Fruit fly (Drosophila melanogaster) whole organism, embryonic: ENCODE data around the gene CG31633.

Experiments used
- BEAF-32 ChIP-seq: fragments of 200-800 bp; sonication (Bioruptor generic); optimal IDR thresholded peaks from 3 replicates; lab custom pipeline; 2017; ENCODE audit warnings: missing biosample characterization, missing genetic modification characterization, mild to moderate bottlenecking, moderate library complexity, missing genetic modification reagents
- Bdp1 ChIP-seq: fragments of 200-800 bp; sonication (Bioruptor generic); optimal IDR thresholded peaks from 3 replicates; lab custom pipeline; 2016; ENCODE audit warnings: missing biosample characterization, missing genetic modification characterization
- CG10565 ChIP-seq: fragments of 200-800 bp; sonication (Bioruptor generic); optimal IDR thresholded peaks from 3 replicates; lab custom pipeline; 2016; ENCODE audit warnings: missing biosample characterization, mild to moderate bottlenecking, missing genetic modification characterization
- CG11723 ChIP-seq: fragments of 200-800 bp; sonication (Bioruptor generic); optimal IDR thresholded peaks from 2 replicates; lab custom pipeline; 2017; ENCODE audit warnings: missing biosample characterization, mild to moderate bottlenecking, missing genetic modification characterization
- CG12219 ChIP-seq: fragments of 200-800 bp; sonication (Bioruptor generic); optimal IDR thresholded peaks from 3 replicates; lab custom pipeline; 2018; ENCODE audit warnings: missing biosample characterization, mild to moderate bottlenecking, missing genetic modification characterization
- CG12659 ChIP-seq: fragments of 200-800 bp; sonication (Bioruptor generic); optimal IDR thresholded peaks from 3 replicates; lab custom pipeline; 2017; ENCODE audit warnings: mild to moderate bottlenecking, missing biosample characterization, missing genetic modification reagents, missing genetic modification characterization
- CG13624 ChIP-seq: fragments of 200-800 bp; sonication (Bioruptor generic); optimal IDR thresholded peaks from 2 replicates; lab custom pipeline; 2016; ENCODE audit warnings: missing biosample characterization, missing genetic modification characterization
- CG13775 ChIP-seq: fragments of 200-800 bp; sonication (Bioruptor generic); optimal IDR thresholded peaks from 3 replicates; lab custom pipeline; 2017; ENCODE audit warnings: missing biosample characterization, mild to moderate bottlenecking, missing genetic modification characterization
- CG14014 ChIP-seq: fragments of 200-800 bp; sonication (Bioruptor generic); IDR thresholded peaks from 2 replicates; pipeline ENCODE4 v1.3.6; 2022; ENCODE audit warnings: missing biosample characterization, missing genetic modification characterization
- CG15011 ChIP-seq: fragments of 200-800 bp; sonication (Bioruptor generic); optimal IDR thresholded peaks from 3 replicates; lab custom pipeline; 2018; ENCODE audit warnings: missing biosample characterization, mild to moderate bottlenecking, missing genetic modification characterization
- CG1529 ChIP-seq: fragments of 200-800 bp; sonication (Bioruptor generic); optimal IDR thresholded peaks from 3 replicates; lab custom pipeline; 2018; ENCODE audit warnings: missing biosample characterization, missing genetic modification characterization
- CG15514 ChIP-seq: fragments of 200-800 bp; sonication (Bioruptor generic); optimal IDR thresholded peaks from 3 replicates; lab custom pipeline; 2017; ENCODE audit warnings: missing biosample characterization, missing genetic modification characterization, mild to moderate bottlenecking, moderate library complexity, missing genetic modification reagents
- CG17568 ChIP-seq: fragments of 200-800 bp; sonication (Bioruptor generic); optimal IDR thresholded peaks from 2 replicates; lab custom pipeline; 2018; ENCODE audit warnings: missing biosample characterization, mild to moderate bottlenecking, missing genetic modification characterization, moderate library complexity
- CG1832 ChIP-seq: fragments of 200-800 bp; sonication (Bioruptor generic); optimal IDR thresholded peaks from 2 replicates; lab custom pipeline; 2017; ENCODE audit warnings: missing biosample characterization, mild to moderate bottlenecking, missing genetic modification characterization, inconsistent platforms
- CG2202 ChIP-seq: fragments of 200-800 bp; sonication (Bioruptor generic); optimal IDR thresholded peaks from 2 replicates; lab custom pipeline; 2018; ENCODE audit warnings: missing biosample characterization, mild to moderate bottlenecking, missing genetic modification characterization
- CG32772 ChIP-seq: fragments of 200-800 bp; sonication (Bioruptor generic); IDR thresholded peaks from 2 replicates; pipeline ENCODE4 v1.3.6; 2022; ENCODE audit warnings: missing biosample characterization, missing genetic modification characterization
- CG42726 ChIP-seq: fragments of 200-800 bp; sonication (Bioruptor generic); IDR thresholded peaks from 2 replicates; pipeline ENCODE4 v1.3.6; 2022; ENCODE audit warnings: missing biosample characterization, missing genetic modification characterization; ENCODE audit not compliant: partially characterized antibody
- CG4360 ChIP-seq: fragments of 200-800 bp; sonication (Bioruptor generic); IDR thresholded peaks from 2 replicates; pipeline ENCODE4 v1.3.6; 2022; ENCODE audit warnings: missing biosample characterization, missing genetic modification characterization
- CG4424 ChIP-seq: fragments of 200-800 bp; sonication (Bioruptor generic); optimal IDR thresholded peaks from 3 replicates; lab custom pipeline; 2016; ENCODE audit warnings: missing biosample characterization, missing genetic modification characterization
- CG4854 ChIP-seq: fragments of 200-800 bp; sonication (Bioruptor generic); optimal IDR thresholded peaks from 2 replicates; lab custom pipeline; 2016; ENCODE audit warnings: missing biosample characterization, missing genetic modification characterization, inconsistent platforms
- CG7745 ChIP-seq: fragments of 200-800 bp; sonication (Bioruptor generic); optimal IDR thresholded peaks from 2 replicates; lab custom pipeline; 2018; ENCODE audit warnings: missing biosample characterization, mild to moderate bottlenecking, missing genetic modification characterization, moderate library complexity
- CG8281 ChIP-seq: fragments of 200-800 bp; sonication (Bioruptor generic); optimal IDR thresholded peaks from 2 replicates; lab custom pipeline; 2018; ENCODE audit warnings: missing biosample characterization, mild to moderate bottlenecking, missing genetic modification characterization, moderate library complexity
- Chrac-16 ChIP-seq: fragments of 200-800 bp; sonication (Bioruptor generic); optimal IDR thresholded peaks from 3 replicates; lab custom pipeline; 2016; ENCODE audit warnings: missing biosample characterization, missing genetic modification characterization
- Dip2 ChIP-seq: fragments of 200-800 bp; sonication (Bioruptor generic); IDR thresholded peaks from 2 replicates; pipeline ENCODE4 v1.3.6; 2022; ENCODE audit warnings: missing biosample characterization, missing genetic modification characterization
- Dip3 ChIP-seq: fragments of 200-800 bp; sonication (Bioruptor generic); optimal IDR thresholded peaks from 3 replicates; lab custom pipeline; 2016; ENCODE audit warnings: missing biosample characterization, missing genetic modification characterization
- H2.0 ChIP-seq: fragments of 200-800 bp; sonication (Bioruptor generic); IDR thresholded peaks from 2 replicates; pipeline ENCODE4 v1.3.6; 2022; ENCODE audit warnings: missing biosample characterization, missing genetic modification characterization
- HLH4C ChIP-seq: fragments of 200-800 bp; sonication (Bioruptor generic); IDR thresholded peaks from 3 replicates; pipeline ENCODE4 v1.3.6; 2022; ENCODE audit warnings: missing biosample characterization, missing genetic modification characterization; ENCODE audit not compliant: partially characterized antibody
- Hr78 ChIP-seq, 2 experiments: fragments of 200-800 bp in 1 of 2; fragments of >200 bp in 1 of 2; sonication (Bioruptor generic) in 1 of 2; optimal IDR thresholded peaks; 2 replicates each; lab custom pipeline; 2017 to 2019; ENCODE audit warnings: missing biosample characterization in 2 of 2, missing genetic modification characterization in 2 of 2, mild to moderate bottlenecking in 1 of 2, moderate library complexity in 1 of 2
- Hsf ChIP-seq: fragments of 200-800 bp; sonication (Bioruptor generic); optimal IDR thresholded peaks from 3 replicates; lab custom pipeline; 2016; ENCODE audit warnings: missing biosample characterization, missing genetic modification characterization
- Lim3 ChIP-seq: fragments of 200-800 bp; sonication (Bioruptor generic); IDR thresholded peaks from 2 replicates; pipeline ENCODE4 v1.3.6; 2022; ENCODE audit warnings: missing biosample characterization, missing genetic modification characterization
- Max ChIP-seq: fragments of 200-800 bp; sonication (Bioruptor generic); optimal IDR thresholded peaks from 2 replicates; lab custom pipeline; 2016; ENCODE audit warnings: missing biosample characterization, mild to moderate bottlenecking, missing genetic modification characterization
- Side ChIP-seq: fragments of 200-800 bp; sonication (Bioruptor generic); optimal IDR thresholded peaks from 2 replicates; lab custom pipeline; 2016; ENCODE audit warnings: missing biosample characterization, missing genetic modification characterization
- Sox100B ChIP-seq: fragments of 200-800 bp; sonication (Bioruptor generic); optimal IDR thresholded peaks from 3 replicates; lab custom pipeline; 2018; ENCODE audit warnings: missing biosample characterization, mild to moderate bottlenecking, missing genetic modification characterization
- Sry-β ChIP-seq: fragments of 200-800 bp; sonication (Bioruptor generic); optimal IDR thresholded peaks from 2 replicates; lab custom pipeline; 2018; ENCODE audit warnings: missing biosample characterization, mild to moderate bottlenecking, missing genetic modification characterization, moderate library complexity
- Ssrp ChIP-seq: fragments of 200-800 bp; sonication (Bioruptor generic); optimal IDR thresholded peaks from 2 replicates; lab custom pipeline; 2018; ENCODE audit warnings: missing biosample characterization, mild to moderate bottlenecking, missing genetic modification characterization, moderate library complexity
- bbx ChIP-seq: fragments of 200-800 bp; sonication (Bioruptor generic); IDR thresholded peaks from 2 replicates; pipeline ENCODE4 v1.3.6; 2022; ENCODE audit warnings: missing biosample characterization, missing genetic modification characterization; ENCODE audit not compliant: partially characterized antibody
- cas ChIP-seq: fragments of 200-800 bp; sonication (Bioruptor generic); IDR thresholded peaks from 2 replicates; pipeline ENCODE4 v1.3.6; 2022; ENCODE audit warnings: missing biosample characterization, missing genetic modification characterization
- chif ChIP-seq, 2 experiments: fragments of 200-800 bp; sonication (Bioruptor generic); optimal IDR thresholded peaks; 3 replicates each; lab custom pipeline; 2016; ENCODE audit warnings: missing biosample characterization in 2 of 2, missing genetic modification characterization in 2 of 2
- dan ChIP-seq: fragments of 200-800 bp; sonication (Bioruptor generic); IDR thresholded peaks from 2 replicates; pipeline ENCODE4 v1.3.6; 2022; ENCODE audit warnings: missing biosample characterization, missing genetic modification characterization
- dati ChIP-seq: fragments of 200-800 bp; sonication (Bioruptor generic); IDR thresholded peaks from 2 replicates; pipeline ENCODE4 v1.3.6; 2022; ENCODE audit warnings: missing biosample characterization, missing genetic modification characterization
- insv ChIP-seq, 2 experiments: fragments of 200-800 bp; sonication (Bioruptor generic); optimal IDR thresholded peaks; 3 replicates each; lab custom pipeline; 2016 to 2018; ENCODE audit warnings: missing biosample characterization in 2 of 2, missing genetic modification characterization in 2 of 2
- kah ChIP-seq: fragments of 200-800 bp; sonication (Bioruptor generic); optimal IDR thresholded peaks from 2 replicates; lab custom pipeline; 2018; ENCODE audit warnings: missing biosample characterization, mild to moderate bottlenecking, missing genetic modification characterization
- odd ChIP-seq: fragments of 200-800 bp; sonication (Bioruptor generic); optimal IDR thresholded peaks from 2 replicates; lab custom pipeline; 2017; ENCODE audit warnings: missing biosample characterization, mild to moderate bottlenecking, missing genetic modification characterization
- pnt ChIP-seq: fragments of 200-800 bp; sonication (Bioruptor generic); optimal IDR thresholded peaks from 3 replicates; lab custom pipeline; 2016; ENCODE audit warnings: missing biosample characterization, missing genetic modification characterization
- pros ChIP-seq: fragments of 200-800 bp; sonication (Bioruptor generic); optimal IDR thresholded peaks from 3 replicates; lab custom pipeline; 2019; ENCODE audit warnings: missing biosample characterization, mild to moderate bottlenecking, missing genetic modification characterization, moderate library complexity
- repo ChIP-seq: fragments of 200-800 bp; sonication (Bioruptor generic); optimal IDR thresholded peaks from 2 replicates; lab custom pipeline; 2016; ENCODE audit warnings: missing biosample characterization, missing genetic modification characterization
- run ChIP-seq: fragments of 200-800 bp; sonication (Bioruptor generic); optimal IDR thresholded peaks from 3 replicates; lab custom pipeline; 2018; ENCODE audit warnings: missing biosample characterization, mild to moderate bottlenecking, missing genetic modification characterization
- scrt ChIP-seq: fragments of 200-800 bp; sonication (Bioruptor generic); optimal IDR thresholded peaks from 2 replicates; lab custom pipeline; 2018; ENCODE audit warnings: missing biosample characterization, mild to moderate bottlenecking, missing genetic modification characterization, moderate library complexity
- tio ChIP-seq: fragments of 200-800 bp; sonication (Bioruptor generic); optimal IDR thresholded peaks from 2 replicates; lab custom pipeline; 2017; ENCODE audit warnings: missing biosample characterization, missing genetic modification characterization, inconsistent platforms
- toy ChIP-seq: fragments of 200-800 bp; sonication (Bioruptor generic); IDR thresholded peaks from 2 replicates; pipeline ENCODE4 v1.3.6; 2022; ENCODE audit warnings: missing biosample characterization, missing genetic modification characterization

CG31633 gene

DNA sequence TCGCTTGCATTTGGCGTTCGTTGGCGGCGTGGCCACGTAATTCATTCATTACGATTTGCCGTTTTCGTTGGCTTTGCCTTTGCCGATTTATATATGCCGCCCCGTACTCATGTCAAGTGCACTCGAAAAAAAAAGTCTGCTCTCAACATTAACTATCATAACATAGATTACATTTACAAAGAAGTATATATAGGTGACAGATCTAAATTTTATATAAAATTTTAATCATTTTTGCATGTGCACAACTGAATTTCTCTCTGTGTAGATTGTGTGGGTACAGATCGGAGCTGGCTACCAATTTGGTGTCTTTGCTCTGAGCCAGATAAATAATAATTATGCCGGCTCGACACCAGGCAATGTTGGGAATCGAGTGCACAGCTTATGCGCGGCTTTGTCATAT, 42.3 kb upstream of the CG31633 start (continued):
- TF ChIP-seq CG15011 (GFP tag; lab: Kevin White, UChicago), result no peak
- no peak for TF ChIP-seq CG17568
- TF ChIP-seq dan (GFP tag; lab: Robert Waterston, UW), result 0 out of 2 replicates have a peak, but pooled peaks have one; percentile 23
- no peak for TF ChIP-seq Dip2 (GFP tag; lab: Robert Waterston, UW)
- peak; percentile 58; the same call in 1 of the 2 replicates for TF ChIP-seq CG14014
- TF ChIP-seq CG13775, result peak; percentile 26
- peak; percentile 42 for TF ChIP-seq Ssrp (tag; lab: Kevin White, UChicago)
- TF ChIP-seq CG4360, result no peak
- TF ChIP-seq odd, result no peak
- no peak for TF ChIP-seq repo
- TF ChIP-seq CG1529 (GFP tag; lab: Kevin White, UChicago), result no peak
- TF ChIP-seq Side (GFP tag; lab: Kevin White, UChicago), result no peak
- no peak for TF ChIP-seq CG2202
- TF ChIP-seq BEAF-32, result no peak
- no peak for TF ChIP-seq CG15514
- no peak for TF ChIP-seq pnt (GFP tag; lab: Kevin White, UChicago)
- TF ChIP-seq Sry-β (GFP tag; lab: Kevin White, UChicago), result no peak
- TF ChIP-seq CG7745 (tag; lab: Kevin White, UChicago), result no peak
- no peak for TF ChIP-seq CG8281
- no peak for TF ChIP-seq CG1832
- no peak for TF ChIP-seq CG11723 (GFP tag; lab: Kevin White, UChicago)
- peak; percentile 27 for TF ChIP-seq Hsf (GFP tag; lab: Kevin White, UChicago)
- no peak for TF ChIP-seq scrt (GFP tag; lab: Kevin White, UChicago)
- no peak for TF ChIP-seq Dip3 (GFP tag; lab: Kevin White, UChicago)
- TF ChIP-seq chif (GFP tag; optimal IDR thresholded peaks at IDR 0.05; lab: Kevin White, UChicago), result peak; percentile 14 to 57
- no peak for TF ChIP-seq CG42726 (GFP tag; lab: Robert Waterston, UW)
- TF ChIP-seq CG12219, result peak; percentile 34
- peak; percentile 23 for TF ChIP-seq Sox100B (GFP tag; lab: Kevin White, UChicago)
- TF ChIP-seq tio (GFP tag; lab: Kevin White, UChicago), result peak; percentile 2
- no peak for TF ChIP-seq Bdp1 (GFP tag; lab: Kevin White, UChicago)
- no peak for TF ChIP-seq CG13624
- peak; percentile 14 for TF ChIP-seq Max (GFP tag; lab: Kevin White, UChicago)
- TF ChIP-seq kah (GFP tag; lab: Kevin White, UChicago), result no peak
- no peak for TF ChIP-seq CG10565 (GFP tag; lab: Kevin White, UChicago)
- no peak for TF ChIP-seq pros (GFP tag; lab: Kevin White, UChicago)
- TF ChIP-seq bbx (GFP tag; lab: Robert Waterston, UW), result no peak
- no peak for TF ChIP-seq Hr78 (GFP tag; optimal IDR thresholded peaks at IDR 0.05; lab: Kevin White, UChicago)
- no peak for TF ChIP-seq HLH4C (GFP tag; lab: Robert Waterston, UW)
- TF ChIP-seq H2.0 (GFP tag; lab: Robert Waterston, UW), result peak; percentile 40
- TF ChIP-seq Chrac-16 (GFP tag; lab: Kevin White, UChicago), result peak; percentile 17
- TF ChIP-seq Lim3 (GFP tag; lab: Robert Waterston, UW), result no peak
- no peak for TF ChIP-seq toy (GFP tag; lab: Robert Waterston, UW)
- peak; percentile 27; the same call in 1 of the 2 replicates for TF ChIP-seq CG32772 (GFP tag; lab: Robert Waterston, UW)
- TF ChIP-seq dati (GFP tag; lab: Robert Waterston, UW), result 0 out of 2 replicates have a peak, but pooled peaks have one; percentile 25
- no peak for TF ChIP-seq insv (GFP tag; optimal IDR thresholded peaks at IDR 0.05; lab: Kevin White, UChicago)
- TF ChIP-seq cas (GFP tag; lab: Robert Waterston, UW), result no peak
- TF ChIP-seq CG4854 (GFP tag; lab: Kevin White, UChicago), result no peak
- TF ChIP-seq CG4424 (GFP tag; lab: Kevin White, UChicago), result peak; percentile 54
- no peak for TF ChIP-seq run (tag; lab: Kevin White, UChicago)
- no peak for TF ChIP-seq CG12659
